Fruit fly (Drosophila melanogaster): ENCODE data around the gene CG3168.

The CG3168 gene

dm6 chrX:6702028-6702433 lies 37.8 kb downstream of the CG3168 start (continued):
- TF ChIP-seq CG9932 (GFP tag; IDR thresholded peaks at IDR 0.05) = no peak
- TF ChIP-seq chn (GFP tag; optimal IDR thresholded peaks at IDR 0.05) = peak; percentile 56
- no peak for TF ChIP-seq MBD-R2 (GFP tag; IDR thresholded peaks at IDR 0.05)
- peak; percentile 18 for TF ChIP-seq CG10147 (GFP tag; optimal IDR thresholded peaks at IDR 0.05)
- peak; percentile 23 for TF ChIP-seq her (GFP tag; optimal IDR thresholded peaks at IDR 0.05)
- peak; percentile 72 for TF ChIP-seq stc (GFP tag; IDR thresholded peaks at IDR 0.05)
- TF ChIP-seq Atf-2 (GFP tag; optimal IDR thresholded peaks at IDR 0.05) = peak; percentile 55
- TF ChIP-seq CG2875 (GFP tag; optimal IDR thresholded peaks at IDR 0.05) = peak; percentile 59
- TF ChIP-seq slou (GFP tag; optimal IDR thresholded peaks at IDR 0.05) = no peak
- TF ChIP-seq CG7357 (GFP tag; IDR thresholded peaks at IDR 0.05) = peak; percentile 61; the same call in 1 of the 3 replicates
- TF ChIP-seq CG32772 (GFP tag; IDR thresholded peaks at IDR 0.05) = peak; percentile 65
- TF ChIP-seq cato (GFP tag; optimal IDR thresholded peaks at IDR 0.05; ENCODE audit: borderline replicate concordance) = no peak
- TF ChIP-seq lab (GFP tag; optimal IDR thresholded peaks at IDR 0.05) = peak; percentile 56
- TF ChIP-seq CG31441 (GFP tag; IDR thresholded peaks at IDR 0.05) = peak; percentile 68
- peak; percentile 73 for TF ChIP-seq CG13424 (tag; optimal IDR thresholded peaks at IDR 0.05)
- TF ChIP-seq CG3838 (GFP tag; optimal IDR thresholded peaks at IDR 0.05) = peak; percentile 18
- TF ChIP-seq Ets65A (GFP tag) = peak; percentile 88
- peak; percentile 23 for TF ChIP-seq CG17802 (tag; optimal IDR thresholded peaks at IDR 0.05)
- TF ChIP-seq CG30431 (GFP tag; optimal IDR thresholded peaks at IDR 0.05) = peak; percentile 43
- TF ChIP-seq CG7987 (GFP tag; optimal IDR thresholded peaks at IDR 0.05) = no peak
- TF ChIP-seq dan (GFP tag; IDR thresholded peaks at IDR 0.05) = 0 out of 2 replicates have a peak, but pooled peaks have one; percentile 50
- TF ChIP-seq CG42726 (GFP tag; IDR thresholded peaks at IDR 0.05; ENCODE audit: partially characterized antibody) = no peak
- peak; percentile 83 for TF ChIP-seq phol (tag; optimal IDR thresholded peaks at IDR 0.05)
- peak; percentile 16 for TF ChIP-seq CG12299 (tag; optimal IDR thresholded peaks at IDR 0.05)
- peak; percentile 31; the same call in 1 of the 2 replicates for TF ChIP-seq CG7372 (GFP tag; IDR thresholded peaks at IDR 0.05)
- TF ChIP-seq Gug (GFP tag; IDR thresholded peaks at IDR 0.05) = peak; percentile 45; the same call in 2 of the 4 replicates
- TF ChIP-seq lov (optimal IDR thresholded peaks at IDR 0.05) = no peak
- TF ChIP-seq lov (GFP tag; IDR thresholded peaks at IDR 0.05) = 0 out of 3 replicates have a peak, but pooled peaks have one; percentile 15
- TF ChIP-seq Six4 (GFP tag; optimal IDR thresholded peaks at IDR 0.05) = peak; percentile 15
- TF ChIP-seq CG4730 (GFP tag; IDR thresholded peaks at IDR 0.05) = peak; percentile 19; the same call in 1 of the 2 replicates

- TF ChIP-seq dpn (GFP tag; optimal IDR thresholded peaks at IDR 0.05) (no peak), CG12104 (GFP tag; optimal IDR thresholded peaks at IDR 0.05) (no peak), CG7987 (GFP tag; optimal IDR thresholded peaks at IDR 0.05) (no peak), grn (GFP tag; optimal IDR thresholded peaks at IDR 0.05) (peak; percentile 30), Elba2 (GFP tag; optimal IDR thresholded peaks at IDR 0.05) (peak; percentile 86), CG32772 (GFP tag; IDR thresholded peaks at IDR 0.05) (no peak), ERR (GFP tag; optimal IDR thresholded peaks at IDR 0.05) (no peak), ara (GFP tag; IDR thresholded peaks at IDR 0.05) (no peak), zen (tag; optimal IDR thresholded peaks at IDR 0.05) (peak; percentile 4), CG6254 (GFP tag; optimal IDR thresholded peaks at IDR 0.05) (no peak), p53 (GFP tag; optimal IDR thresholded peaks at IDR 0.05) (peak; percentile 58), rib (GFP tag; IDR thresholded peaks at IDR 0.05) (no peak), CTCF (GFP tag; optimal IDR thresholded peaks at IDR 0.05) (no peak), Pdp1 (GFP tag; optimal IDR thresholded peaks at IDR 0.05) (peak in 1 of 2 experiments; percentile 86), insv (GFP tag; optimal IDR thresholded peaks at IDR 0.05) (peak in 1 of 2 experiments; percentile 89)
These were observed 38.7 kb downstream of the CG3168 start for dm6 chrX:6700990-6701530.

Data from whole organism, embryonic.